Worm (Caenorhabditis elegans): ENCODE data around the gene F48E8.8.

F48E8.8 gene

DNA sequence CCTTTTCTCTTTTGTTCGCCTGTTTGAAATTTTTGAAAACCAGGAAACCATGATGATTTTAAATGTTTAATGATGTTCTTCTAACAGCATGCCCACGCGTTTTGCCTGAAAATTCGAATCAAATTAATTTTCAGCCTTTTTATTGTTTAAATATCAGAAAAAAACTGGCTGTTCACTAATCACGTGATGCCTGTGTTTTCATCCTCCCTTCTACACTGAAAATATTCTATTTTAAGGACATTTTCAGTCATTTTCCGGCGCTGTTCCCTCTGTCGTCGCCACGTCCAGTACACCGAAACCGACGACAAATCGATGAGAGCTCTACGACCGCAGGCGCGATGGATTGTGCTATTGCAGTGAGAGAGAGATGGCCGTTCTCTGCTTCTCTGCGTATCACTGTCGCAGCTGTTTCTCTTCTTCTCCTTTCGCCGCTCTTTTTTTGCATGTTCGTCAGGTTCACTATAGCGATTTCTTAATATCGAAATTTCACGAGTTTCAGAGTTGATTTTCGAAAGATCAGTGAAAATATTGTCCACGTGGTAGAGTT is at the start of gene F48E8.8:
F48E8.8 (minus strand) TSS at position 51 of the 547 bp plus-strand sequence.
- no peak for TF ChIP-seq W03F9.2 (tag; optimal IDR thresholded peaks at IDR 0.05)
- TF ChIP-seq dao-5 (tag; optimal IDR thresholded peaks at IDR 0.05): no peak
- TF ChIP-seq him-1 (tag; optimal IDR thresholded peaks at IDR 0.05): no peak

DNA sequence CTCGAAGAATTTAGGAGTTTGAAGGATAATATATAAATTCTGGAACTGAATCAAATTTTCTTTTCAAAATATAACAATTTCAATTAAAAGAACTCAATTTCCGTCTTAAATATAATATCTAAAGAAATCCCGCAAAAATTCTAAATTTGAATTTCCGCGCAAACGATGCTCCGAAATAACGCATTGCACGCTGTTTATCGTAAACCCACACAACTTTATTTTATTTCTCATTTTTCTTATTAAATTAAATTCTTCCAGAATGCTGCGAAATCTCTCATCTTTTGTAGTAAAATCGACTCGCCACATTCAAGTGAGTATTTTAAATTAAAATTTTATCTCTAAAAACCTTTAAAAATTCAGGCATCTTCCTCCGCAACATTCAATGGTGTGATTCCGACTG is 49.4 kb upstream of the F48E8.8 start, which contains the start of gene R02F2.9:
R02F2.9 (plus strand) TSS at position 218 of the 400 bp plus-strand sequence.
- no peak for TF ChIP-seq W03F9.2 (tag; optimal IDR thresholded peaks at IDR 0.05)
- TF ChIP-seq him-1 (tag; optimal IDR thresholded peaks at IDR 0.05): no peak
- no peak for TF ChIP-seq dao-5 (tag; optimal IDR thresholded peaks at IDR 0.05)

DNA sequence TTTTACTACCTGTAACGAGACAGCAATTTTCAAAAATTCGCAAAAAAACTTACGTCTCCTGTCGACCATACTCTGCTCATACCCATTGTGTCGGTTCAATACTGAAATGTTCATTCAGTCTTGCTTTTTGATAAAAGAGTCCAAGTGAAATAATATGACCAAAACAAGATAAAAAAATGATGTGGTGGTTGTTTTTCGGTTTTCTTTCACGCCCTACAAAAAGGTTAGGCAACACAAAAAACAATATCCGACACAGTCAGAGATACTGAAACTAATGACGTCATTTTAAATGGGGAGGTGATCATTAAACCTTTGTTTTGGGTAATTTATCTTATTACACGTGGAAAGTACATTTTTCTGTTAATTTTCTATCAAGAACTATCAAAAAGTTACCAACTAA is 45.6 kb upstream of the F48E8.8 start, which contains the start of gene R02F2.8:
R02F2.8 (minus strand) TSS at position 101 of the 400 bp plus-strand sequence.
- no peak for TF ChIP-seq W03F9.2 (tag; optimal IDR thresholded peaks at IDR 0.05)
- TF ChIP-seq him-1 (tag; optimal IDR thresholded peaks at IDR 0.05): no peak
- TF ChIP-seq dao-5 (tag; optimal IDR thresholded peaks at IDR 0.05): no peak

DNA sequence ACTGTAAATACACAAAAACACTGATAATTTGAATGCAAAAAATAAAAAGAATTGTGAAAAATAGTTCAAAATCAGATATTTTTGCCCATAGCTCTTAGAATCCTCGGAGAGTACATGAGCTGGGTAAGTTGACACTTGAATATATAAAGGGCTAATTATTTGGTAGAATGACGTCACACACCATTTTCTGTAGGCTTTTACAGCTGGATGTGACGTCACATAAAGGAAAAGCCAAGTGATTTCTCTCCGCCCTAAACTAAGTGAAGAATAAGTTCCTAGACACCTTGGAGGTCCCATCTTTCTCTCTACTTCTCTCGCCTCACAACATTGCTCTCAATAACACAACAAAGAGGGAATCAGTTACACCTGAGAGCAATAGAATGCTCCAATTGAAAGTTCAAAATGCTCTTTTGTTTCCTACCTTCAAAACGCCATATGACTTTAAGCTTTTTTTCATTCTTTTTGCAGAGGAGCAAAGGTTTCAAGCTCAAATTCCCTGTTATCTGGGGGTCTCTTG is 37.5 kb upstream of the F48E8.8 start, which contains the start of gene osg-1:
osg-1 (plus strand) TSS at position 467 of the 517 bp plus-strand sequence.
- no peak for TF ChIP-seq W03F9.2 (tag; optimal IDR thresholded peaks at IDR 0.05)
- no peak for TF ChIP-seq him-1 (tag; optimal IDR thresholded peaks at IDR 0.05)
- no peak for TF ChIP-seq dao-5 (tag; optimal IDR thresholded peaks at IDR 0.05)

DNA sequence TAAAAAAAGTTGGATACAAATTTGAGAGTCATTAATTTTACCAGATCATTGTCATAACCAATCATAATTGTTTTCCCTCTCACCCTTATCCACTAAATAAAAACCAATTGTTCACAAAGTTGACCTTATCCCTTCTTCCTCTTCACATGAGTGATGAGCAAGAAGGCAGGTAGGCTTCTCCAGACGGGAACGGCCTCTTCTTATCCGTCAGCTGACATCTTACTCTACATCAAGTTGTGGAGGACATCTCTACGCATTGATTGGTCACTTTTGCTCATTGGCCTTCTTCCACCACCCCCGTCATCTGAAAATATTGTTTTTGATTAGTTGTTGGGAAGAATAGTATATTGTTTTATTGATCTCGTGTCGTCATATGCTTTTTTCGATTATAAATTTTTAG is 36.7 kb upstream of the F48E8.8 start:
- TF ChIP-seq dao-5 (tag; optimal IDR thresholded peaks at IDR 0.05) (no peak), him-1 (tag; optimal IDR thresholded peaks at IDR 0.05) (no peak), W03F9.2 (tag; optimal IDR thresholded peaks at IDR 0.05) (no peak)

DNA sequence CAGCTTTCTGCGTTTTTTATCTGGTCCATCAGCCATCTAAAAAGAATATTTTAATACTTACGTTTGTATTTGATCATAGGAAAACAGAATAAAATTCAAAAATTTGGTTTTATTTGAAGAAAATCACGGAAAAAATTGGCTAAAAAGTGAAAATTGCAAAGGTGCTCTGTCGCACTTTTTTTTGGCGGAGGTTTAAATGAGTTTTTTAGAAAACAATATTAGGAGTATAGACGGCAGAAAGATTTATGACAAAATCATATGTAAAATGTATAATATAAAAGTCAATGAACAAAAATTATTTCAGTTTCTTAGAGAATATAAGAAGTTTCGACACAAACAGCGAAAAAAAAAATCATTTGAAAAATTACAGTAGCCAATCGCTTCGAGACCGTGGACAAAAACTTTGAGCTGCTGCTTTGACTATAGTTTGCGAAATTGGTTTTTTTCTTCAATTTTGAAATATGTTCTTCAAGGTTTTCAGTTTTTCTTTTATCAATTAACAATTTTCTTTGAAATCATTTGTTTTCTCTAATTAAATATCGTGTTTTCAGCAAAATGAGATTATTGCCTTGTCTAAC is 34.2 kb upstream of the F48E8.8 start, which contains the start of the genes R02F2.7 and R02F2.4:
R02F2.7 (minus strand) TSS at position 36 of the 578 bp plus-strand sequence.
R02F2.4 (plus strand) TSS at position 552 of the 578 bp plus-strand sequence.
- TF ChIP-seq dao-5 (tag; optimal IDR thresholded peaks at IDR 0.05) (no peak), W03F9.2 (tag; optimal IDR thresholded peaks at IDR 0.05) (no peak), him-1 (tag; optimal IDR thresholded peaks at IDR 0.05) (no peak)

DNA sequence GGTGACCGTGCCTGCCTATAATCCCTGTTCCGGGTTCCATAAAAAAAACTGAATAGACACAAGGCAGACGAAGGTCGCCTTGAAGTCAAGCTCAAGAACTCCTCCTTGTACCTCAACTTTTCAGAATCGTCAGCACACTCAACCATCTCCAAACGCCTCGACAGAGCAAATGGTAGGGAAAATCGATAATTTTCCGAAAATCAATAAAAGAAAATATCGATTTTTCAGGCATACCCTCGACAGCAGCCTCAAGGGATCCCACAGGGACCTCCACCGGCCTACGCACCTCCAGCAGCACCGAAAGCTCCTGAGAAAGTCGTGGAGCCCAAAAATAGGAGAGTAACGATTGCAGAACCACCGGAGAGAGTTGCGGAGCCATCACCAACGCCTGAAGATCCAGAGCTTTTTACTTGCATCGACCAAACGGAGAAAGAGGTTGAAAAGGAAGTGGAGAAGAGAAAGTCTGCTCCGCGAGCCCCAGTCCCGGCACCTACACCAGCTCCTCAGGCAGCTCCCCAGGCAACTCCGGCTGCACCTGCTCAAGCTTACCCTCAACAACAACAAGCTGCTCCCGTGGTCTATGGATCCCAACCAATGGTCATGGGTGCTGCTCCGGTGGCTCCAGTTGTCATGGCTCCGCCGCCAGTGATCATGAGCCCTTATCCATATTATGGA is 30.0 kb upstream of the F48E8.8 start:
- no peak for TF ChIP-seq him-1 (tag; optimal IDR thresholded peaks at IDR 0.05)

DNA sequence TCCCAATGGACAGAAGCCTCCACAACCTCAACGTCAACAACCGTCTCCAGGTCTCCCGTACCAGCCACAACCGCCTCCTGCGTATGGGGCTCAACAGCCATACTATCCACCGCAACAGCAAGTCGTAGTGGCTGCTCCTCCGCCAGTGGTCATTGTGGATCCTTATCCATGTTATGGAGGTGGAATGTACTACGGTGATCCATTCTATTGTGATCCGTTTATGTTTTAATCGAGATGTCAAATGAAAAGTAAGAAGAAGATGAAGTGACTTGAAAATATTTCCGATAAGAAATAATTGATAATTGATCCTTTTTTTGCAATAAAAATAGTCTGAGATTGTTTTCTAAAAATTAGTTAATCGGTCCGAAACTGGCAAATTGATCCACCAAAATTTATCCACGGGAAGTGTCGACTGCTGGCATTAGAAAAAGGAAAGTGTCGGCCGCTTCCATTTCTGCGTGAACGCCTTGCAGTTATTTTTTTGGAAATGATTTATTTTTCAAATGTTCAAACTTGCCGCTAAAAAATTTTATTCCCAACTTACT is 29.3 kb upstream of the F48E8.8 start, which contains the start of the genes R02F2.6 and R02F2.5:
R02F2.6 (minus strand) TSS at position 101 of the 545 bp plus-strand sequence.
R02F2.5 (plus strand) TSS at position 495 of the 545 bp plus-strand sequence.
- TF ChIP-seq dao-5 (tag; optimal IDR thresholded peaks at IDR 0.05) (no peak), W03F9.2 (tag; optimal IDR thresholded peaks at IDR 0.05) (no peak), him-1 (tag; optimal IDR thresholded peaks at IDR 0.05) (no peak)

DNA sequence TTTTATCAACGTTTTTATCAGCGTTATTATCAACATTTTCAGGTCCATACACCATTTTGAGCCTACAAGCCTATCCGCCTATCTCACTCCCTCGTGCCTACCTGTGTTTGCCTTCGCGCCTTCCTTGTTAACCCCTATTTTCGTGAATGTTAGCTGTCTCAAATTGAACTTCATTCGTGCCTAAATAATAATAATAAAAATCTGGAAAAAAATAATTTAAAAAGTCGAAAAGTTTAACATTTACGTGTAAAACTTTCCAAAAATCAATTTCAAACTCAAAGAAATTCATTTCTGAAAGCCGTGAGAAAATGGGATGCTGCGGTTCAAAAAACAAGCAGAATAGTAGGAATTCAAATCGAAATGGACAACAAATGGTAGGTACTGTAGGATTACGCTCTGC is 28.4 kb upstream of the F48E8.8 start, which contains the start of gene R02F2.10:
R02F2.10 (plus strand) TSS at position 301 of the 400 bp plus-strand sequence.
- TF ChIP-seq him-1 (tag; optimal IDR thresholded peaks at IDR 0.05) (no peak), W03F9.2 (tag; optimal IDR thresholded peaks at IDR 0.05) (no peak), dao-5 (tag; optimal IDR thresholded peaks at IDR 0.05) (no peak)

DNA sequence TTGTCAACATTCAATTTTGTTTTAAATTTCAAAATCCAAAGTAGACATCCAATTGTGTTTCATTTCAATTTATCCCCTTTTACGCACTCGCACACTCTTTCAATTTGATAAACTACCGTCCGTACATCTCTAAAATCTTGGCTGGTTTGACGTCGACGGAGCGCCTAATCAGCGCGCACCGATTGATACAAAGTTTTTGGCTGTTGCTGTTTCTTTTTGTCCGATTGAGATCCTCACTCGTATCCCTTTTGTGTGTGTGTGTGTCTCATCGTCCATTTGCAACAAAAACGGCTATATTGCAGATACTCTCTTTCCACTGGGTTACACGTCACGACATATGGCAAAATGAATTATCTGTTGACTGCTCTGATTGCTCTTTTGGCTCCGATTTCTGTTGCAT is 24.6 kb upstream of the F48E8.8 start, which contains the start of gene lon-1:
lon-1 (plus strand) TSS at position 301 of the 400 bp plus-strand sequence.
- TF ChIP-seq dao-5 (tag; optimal IDR thresholded peaks at IDR 0.05) (no peak), him-1 (tag; optimal IDR thresholded peaks at IDR 0.05) (no peak), W03F9.2 (tag; optimal IDR thresholded peaks at IDR 0.05) (no peak)

DNA sequence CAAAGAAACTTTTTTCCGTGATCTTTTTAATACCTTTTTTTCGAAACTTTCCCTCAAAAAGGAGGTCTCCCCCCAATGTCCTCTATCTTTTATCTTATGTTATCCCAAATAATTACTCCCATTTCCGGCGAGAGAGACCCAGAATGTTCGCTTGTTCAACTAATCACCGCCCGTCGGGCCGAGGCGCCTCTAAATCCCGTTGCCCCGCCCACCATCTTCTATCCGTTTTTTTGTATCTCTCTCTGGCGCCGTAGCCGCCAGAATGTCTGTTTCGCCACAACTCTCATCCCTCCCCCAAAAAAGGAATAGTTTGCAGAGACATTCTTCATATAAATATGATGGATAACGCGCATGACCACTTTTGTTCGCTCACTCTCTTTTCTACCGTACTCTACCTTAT is 23.1 kb upstream of the F48E8.8 start:
- TF ChIP-seq dao-5 (tag; optimal IDR thresholded peaks at IDR 0.05) (no peak), W03F9.2 (tag; optimal IDR thresholded peaks at IDR 0.05) (no peak), him-1 (tag; optimal IDR thresholded peaks at IDR 0.05) (no peak)

DNA sequence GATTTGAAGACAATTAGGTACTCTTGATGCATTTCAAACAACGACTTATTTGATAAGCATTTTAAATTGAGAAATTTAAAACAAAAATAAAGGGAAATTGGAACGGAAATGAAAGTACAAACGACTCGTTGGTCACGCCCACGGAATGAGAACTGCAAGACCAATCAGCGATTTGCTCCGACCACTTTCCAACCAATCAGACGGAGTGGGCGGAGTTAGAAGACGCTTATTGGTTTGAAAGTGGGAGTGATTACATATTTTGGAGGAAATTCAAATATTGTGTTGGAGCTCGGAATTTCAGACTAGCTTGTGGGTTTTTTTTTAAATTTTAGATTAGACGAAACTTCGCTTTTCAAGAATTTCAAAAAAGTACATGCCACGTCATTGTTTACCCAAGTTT is 19.5 kb upstream of the F48E8.8 start:
- TF ChIP-seq him-1 (tag; optimal IDR thresholded peaks at IDR 0.05) (no peak), W03F9.2 (tag; optimal IDR thresholded peaks at IDR 0.05) (no peak), dao-5 (tag; optimal IDR thresholded peaks at IDR 0.05) (no peak)

DNA sequence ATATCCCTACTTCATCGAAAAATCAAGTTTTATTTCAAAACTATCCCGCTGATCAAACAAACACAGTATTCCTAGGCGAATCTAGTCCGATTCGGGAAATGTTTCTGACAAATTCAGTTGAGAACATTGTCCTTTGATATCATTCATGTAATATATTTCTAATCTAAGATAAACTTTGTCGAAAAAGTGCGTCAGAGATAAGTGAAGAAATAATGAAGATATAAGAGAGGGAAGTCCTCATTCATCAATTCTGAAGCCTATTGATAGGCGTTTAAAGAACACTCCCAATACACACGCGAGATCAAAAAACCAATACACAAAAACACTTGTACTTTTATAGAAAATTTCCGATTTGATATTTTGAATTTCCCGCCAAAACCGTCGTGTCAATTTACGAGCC is 15.2 kb upstream of the F48E8.8 start:
- TF ChIP-seq him-1 (tag; optimal IDR thresholded peaks at IDR 0.05) (no peak), dao-5 (tag; optimal IDR thresholded peaks at IDR 0.05) (no peak), W03F9.2 (tag; optimal IDR thresholded peaks at IDR 0.05) (no peak)

All from whole organism, L4/young adult.